Worm (Caenorhabditis elegans): Measurements from ENCODE around the gene gcsh-1.

Gene gcsh-1

DNA sequence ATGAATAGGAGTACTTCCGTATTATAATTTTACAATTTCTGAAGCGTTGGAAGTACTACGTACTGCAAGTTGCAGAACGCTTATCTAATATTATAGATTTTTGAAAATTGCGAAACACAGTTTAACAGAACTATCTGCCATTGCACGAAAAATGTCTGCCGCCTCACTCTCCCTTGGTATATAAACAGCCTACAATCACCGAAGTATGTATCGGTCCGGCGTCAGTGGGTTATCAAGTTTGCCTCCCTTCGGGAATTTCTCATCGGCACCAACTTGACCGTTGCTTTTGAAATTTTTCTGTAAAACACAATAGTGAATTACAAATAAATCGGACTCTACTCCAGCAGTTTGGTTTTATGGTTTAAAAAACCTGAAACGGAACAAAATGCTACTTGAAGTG lies 37.5 kb downstream of the gcsh-1 start:
- TF ChIP-seq ces-1 (GFP tag; optimal IDR thresholded peaks at IDR 0.05) (no peak), unc-120 (tag; optimal IDR thresholded peaks at IDR 0.05; ENCODE audit: poor library complexity, severe bottlenecking) (no peak), snpc-4 (tag; optimal IDR thresholded peaks at IDR 0.05) (no peak), bed-3 (GFP tag; optimal IDR thresholded peaks at IDR 0.05) (no peak), ham-2 (GFP tag; optimal IDR thresholded peaks at IDR 0.05) (no peak), flh-1 (GFP tag; optimal IDR thresholded peaks at IDR 0.05) (no peak), nhr-12 (tag; optimal IDR thresholded peaks at IDR 0.05) (no peak), elt-1 (tag; optimal IDR thresholded peaks at IDR 0.05; ENCODE audit: borderline replicate concordance, insufficient read depth) (no peak), hlh-1 (tag; optimal IDR thresholded peaks at IDR 0.05) (no peak), lsy-2 (tag; optimal IDR thresholded peaks at IDR 0.05) (no peak), nhr-76 (tag; optimal IDR thresholded peaks at IDR 0.05) (no peak), sem-2 (GFP tag; optimal IDR thresholded peaks at IDR 0.05) (no peak), sptf-1 (tag; optimal IDR thresholded peaks at IDR 0.05) (no peak), nhr-237 (tag; optimal IDR thresholded peaks at IDR 0.05) (no peak), mep-1 (tag; optimal IDR thresholded peaks at IDR 0.05) (no peak)

- TF ChIP-seq sem-2 (GFP tag; optimal IDR thresholded peaks at IDR 0.05): no peak
- TF ChIP-seq zip-8 (tag; optimal IDR thresholded peaks at IDR 0.05): peak; percentile 51
These were observed 38.1 kb downstream of the gcsh-1 start for ce11 chrX:14476625-14477257.

- TF ChIP-seq lin-32 (GFP tag; optimal IDR thresholded peaks at IDR 0.05) (no peak), mab-5 (tag; optimal IDR thresholded peaks at IDR 0.05) (no peak), ham-2 (GFP tag; optimal IDR thresholded peaks at IDR 0.05) (no peak), nhr-76 (tag; optimal IDR thresholded peaks at IDR 0.05) (no peak), lsy-2 (tag; optimal IDR thresholded peaks at IDR 0.05) (no peak), lin-13 (tag; optimal IDR thresholded peaks at IDR 0.05) (no peak), ceh-43 (GFP tag; optimal IDR thresholded peaks at IDR 0.05) (no peak), sem-2 (GFP tag; optimal IDR thresholded peaks at IDR 0.05) (no peak), nhr-2 (tag; optimal IDR thresholded peaks at IDR 0.05) (no peak), ceh-39 (tag; optimal IDR thresholded peaks at IDR 0.05) (no peak), ztf-11 (tag; optimal IDR thresholded peaks at IDR 0.05) (no peak), elt-1 (tag; optimal IDR thresholded peaks at IDR 0.05; ENCODE audit: borderline replicate concordance, insufficient read depth) (no peak), sptf-1 (tag; optimal IDR thresholded peaks at IDR 0.05) (no peak), elt-3 (tag; optimal IDR thresholded peaks at IDR 0.05) (no peak), nhr-12 (tag; optimal IDR thresholded peaks at IDR 0.05) (no peak), tbx-8 (GFP tag; optimal IDR thresholded peaks at IDR 0.05) (no peak), mep-1 (tag; optimal IDR thresholded peaks at IDR 0.05) (no peak), nhr-28 (tag; optimal IDR thresholded peaks at IDR 0.05) (no peak)
These were observed 41.1 kb downstream of the gcsh-1 start, which contains the start of gene M163.5 for ce11 chrX:14473740-14474139. TSS of gene M163.5 (plus strand) at chrX:14474040.

- TF ChIP-seq sptf-1 (tag; optimal IDR thresholded peaks at IDR 0.05) (no peak), ceh-43 (GFP tag; optimal IDR thresholded peaks at IDR 0.05) (no peak), ztf-11 (tag; optimal IDR thresholded peaks at IDR 0.05) (no peak), nhr-28 (tag; optimal IDR thresholded peaks at IDR 0.05) (no peak), blmp-1 (tag; optimal IDR thresholded peaks at IDR 0.05) (no peak), mls-2 (tag; optimal IDR thresholded peaks at IDR 0.05) (no peak), unc-120 (tag; optimal IDR thresholded peaks at IDR 0.05; ENCODE audit: poor library complexity, severe bottlenecking) (no peak), pha-4 (tag; optimal IDR thresholded peaks at IDR 0.05) (no peak), ceh-39 (tag; optimal IDR thresholded peaks at IDR 0.05) (no peak), nhr-12 (tag; optimal IDR thresholded peaks at IDR 0.05) (no peak), lin-13 (tag; optimal IDR thresholded peaks at IDR 0.05) (no peak), ceh-83 (GFP tag; optimal IDR thresholded peaks at IDR 0.05) (no peak), drap-1 (GFP tag; optimal IDR thresholded peaks at IDR 0.05) (no peak), zip-8 (tag; optimal IDR thresholded peaks at IDR 0.05) (no peak), lsy-2 (tag; optimal IDR thresholded peaks at IDR 0.05) (no peak), bed-3 (GFP tag; optimal IDR thresholded peaks at IDR 0.05) (no peak)
These were observed 44.2 kb downstream of the gcsh-1 start, which contains the start of gene M163.10 for ce11 chrX:14470687-14471086. TSS of gene M163.10 (plus strand) at chrX:14470987.

ce11 chrX:14469284-14469683 lies 45.6 kb downstream of the gcsh-1 start, which contains the start of gene M163.9:
TSS of gene M163.9 (plus strand) at chrX:14469584.
- TF ChIP-seq ces-1 (GFP tag; optimal IDR thresholded peaks at IDR 0.05) (no peak), zip-8 (tag; optimal IDR thresholded peaks at IDR 0.05) (no peak), sptf-1 (tag; optimal IDR thresholded peaks at IDR 0.05) (no peak), lsy-2 (tag; optimal IDR thresholded peaks at IDR 0.05) (no peak), cnd-1 (tag; optimal IDR thresholded peaks at IDR 0.05) (no peak), pha-4 (tag; optimal IDR thresholded peaks at IDR 0.05) (no peak), ceh-43 (GFP tag; optimal IDR thresholded peaks at IDR 0.05) (no peak), nhr-76 (tag; optimal IDR thresholded peaks at IDR 0.05) (no peak), nhr-2 (tag; optimal IDR thresholded peaks at IDR 0.05) (no peak)

Data from whole organism, mixed stage, embryonic.